Fruit fly (Drosophila melanogaster) whole organism, embryonic: Measurements from ENCODE around the gene CG16813.
A peak's percentile ranks its signal among the peaks of the same experiment; 100 is the strongest.

Experiments used
- Aef1 ChIP-seq: fragments of 200-800 bp; sonication (Bioruptor generic); IDR thresholded peaks from 3 replicates; pipeline ENCODE4 v1.3.6; 2022; ENCODE audit warnings: missing biosample characterization, missing genetic modification characterization
- Atf3 ChIP-seq: fragments of 200-800 bp; sonication (Bioruptor generic); optimal IDR thresholded peaks from 3 replicates; lab custom pipeline; 2016; ENCODE audit warnings: missing biosample characterization, missing genetic modification characterization
- C15 ChIP-seq: fragments of 200-800 bp; sonication (Bioruptor generic); IDR thresholded peaks from 3 replicates; pipeline ENCODE4 v1.3.6; 2022; ENCODE audit warnings: missing biosample characterization, missing genetic modification characterization
- CG11456 ChIP-seq: fragments of 200-800 bp; sonication (Bioruptor generic); IDR thresholded peaks from 3 replicates; pipeline ENCODE4 v1.3.6; 2022; ENCODE audit warnings: missing biosample characterization, missing genetic modification characterization
- CG11504 ChIP-seq: fragments of 200-800 bp; sonication (Bioruptor generic); optimal IDR thresholded peaks from 3 replicates; lab custom pipeline; 2019; ENCODE audit warnings: missing biosample characterization, mild to moderate bottlenecking, missing genetic modification characterization, moderate library complexity
- CG12071 ChIP-seq: fragments of 200-800 bp; sonication (Bioruptor generic); optimal IDR thresholded peaks from 3 replicates; lab custom pipeline; 2018; ENCODE audit warnings: missing biosample characterization, mild to moderate bottlenecking, missing genetic modification characterization
- CG13775 ChIP-seq: fragments of 200-800 bp; sonication (Bioruptor generic); optimal IDR thresholded peaks from 3 replicates; lab custom pipeline; 2017; ENCODE audit warnings: missing biosample characterization, mild to moderate bottlenecking, missing genetic modification characterization
- CG14014 ChIP-seq: fragments of 200-800 bp; sonication (Bioruptor generic); IDR thresholded peaks from 2 replicates; pipeline ENCODE4 v1.3.6; 2022; ENCODE audit warnings: missing biosample characterization, missing genetic modification characterization
- CG14710 ChIP-seq: fragments of 200-800 bp; sonication (Bioruptor generic); optimal IDR thresholded peaks from 3 replicates; lab custom pipeline; 2019; ENCODE audit warnings: missing biosample characterization, mild to moderate bottlenecking, missing genetic modification characterization, moderate library complexity
- CG15696 ChIP-seq: fragments of 200-800 bp; sonication (Bioruptor generic); optimal IDR thresholded peaks from 2 replicates; lab custom pipeline; 2019; ENCODE audit warnings: missing biosample characterization, mild to moderate bottlenecking, missing genetic modification characterization, moderate library complexity
- CG2202 ChIP-seq: fragments of 200-800 bp; sonication (Bioruptor generic); optimal IDR thresholded peaks from 2 replicates; lab custom pipeline; 2018; ENCODE audit warnings: missing biosample characterization, mild to moderate bottlenecking, missing genetic modification characterization
- CG2678 ChIP-seq: fragments of 200-800 bp; sonication (Bioruptor generic); optimal IDR thresholded peaks from 3 replicates; lab custom pipeline; 2019; ENCODE audit warnings: missing biosample characterization, mild to moderate bottlenecking, missing genetic modification characterization, moderate library complexity
- CG3407 ChIP-seq: fragments of 200-800 bp; sonication (Bioruptor generic); optimal IDR thresholded peaks from 2 replicates; lab custom pipeline; 2018; ENCODE audit warnings: missing biosample characterization, mild to moderate bottlenecking, missing genetic modification characterization
- CG4328 ChIP-seq: fragments of 200-800 bp; sonication (Bioruptor generic); optimal IDR thresholded peaks from 3 replicates; lab custom pipeline; 2017; ENCODE audit warnings: missing biosample characterization, missing genetic modification reagents, missing genetic modification characterization
- CG4707 ChIP-seq: fragments of 200-800 bp; sonication (Bioruptor generic); optimal IDR thresholded peaks from 2 replicates; lab custom pipeline; 2018; ENCODE audit warnings: missing biosample characterization, mild to moderate bottlenecking, missing genetic modification characterization, moderate library complexity
- CG6254 ChIP-seq: fragments of 200-800 bp; sonication (Bioruptor generic); optimal IDR thresholded peaks from 3 replicates; lab custom pipeline; 2017; ENCODE audit warnings: mild to moderate bottlenecking, missing biosample characterization, missing genetic modification reagents, missing genetic modification characterization
- CG6813 ChIP-seq: fragments of 200-800 bp; sonication (Bioruptor generic); optimal IDR thresholded peaks from 2 replicates; lab custom pipeline; 2017; ENCODE audit warnings: missing biosample characterization, missing genetic modification characterization, mild to moderate bottlenecking, moderate library complexity, missing genetic modification reagents
- CG7357 ChIP-seq: fragments of 200-800 bp; sonication (Bioruptor generic); IDR thresholded peaks from 3 replicates; pipeline ENCODE4 v1.3.6; 2022; ENCODE audit warnings: missing biosample characterization, missing genetic modification characterization
- CG7372 ChIP-seq: fragments of 200-800 bp; sonication (Bioruptor generic); IDR thresholded peaks from 2 replicates; pipeline ENCODE4 v1.3.6; 2022; ENCODE audit warnings: missing biosample characterization, missing genetic modification characterization
- CG7745 ChIP-seq: fragments of 200-800 bp; sonication (Bioruptor generic); optimal IDR thresholded peaks from 2 replicates; lab custom pipeline; 2018; ENCODE audit warnings: missing biosample characterization, mild to moderate bottlenecking, missing genetic modification characterization, moderate library complexity
- CG7963 ChIP-seq: fragments of 200-800 bp; sonication (Bioruptor generic); IDR thresholded peaks from 3 replicates; pipeline ENCODE4 v1.3.6; 2022; ENCODE audit warnings: missing biosample characterization, missing genetic modification characterization; ENCODE audit not compliant: partially characterized antibody
- CG7987 ChIP-seq: fragments of 200-800 bp; sonication (Bioruptor generic); optimal IDR thresholded peaks from 2 replicates; lab custom pipeline; 2018; ENCODE audit warnings: missing biosample characterization, mild to moderate bottlenecking, missing genetic modification characterization, moderate library complexity
- CG9215 ChIP-seq: fragments of 200-800 bp; sonication (Bioruptor generic); IDR thresholded peaks from 2 replicates; pipeline ENCODE4 v1.3.6; 2022; ENCODE audit warnings: missing biosample characterization, missing genetic modification characterization
- CG9727 ChIP-seq: fragments of 200-800 bp; sonication (Bioruptor generic); optimal IDR thresholded peaks from 3 replicates; lab custom pipeline; 2017; ENCODE audit warnings: missing biosample characterization, mild to moderate bottlenecking, missing genetic modification characterization
- CTCF ChIP-seq: fragments of 200-800 bp; sonication (Bioruptor generic); optimal IDR thresholded peaks from 2 replicates; lab custom pipeline; 2017; ENCODE audit warnings: missing biosample characterization, mild to moderate bottlenecking, missing genetic modification characterization, moderate library complexity
- D ChIP-seq, 2 experiments: fragments of 200-800 bp in 1 of 2; fragments of >200 bp in 1 of 2; sonication (Bioruptor generic) in 1 of 2; optimal IDR thresholded peaks; 2 replicates in 1 of 2; 3 replicates in 1 of 2; lab custom pipeline; 2017; ENCODE audit warnings: mild to moderate bottlenecking in 1 of 2, missing biosample characterization in 1 of 2, missing genetic modification characterization in 1 of 2, missing genetic modification reagents in 1 of 2
- Dfd ChIP-seq, 2 experiments: fragments of >200 bp; optimal IDR thresholded peaks; 2 replicates each; lab custom pipeline; 2017; ENCODE audit warnings: missing biosample characterization in 2 of 2, missing genetic modification characterization in 2 of 2
- Fer3 ChIP-seq: fragments of 200-800 bp; sonication (Bioruptor generic); optimal IDR thresholded peaks from 2 replicates; lab custom pipeline; 2018; ENCODE audit warnings: missing biosample characterization, mild to moderate bottlenecking, missing genetic modification characterization, moderate library complexity
- Gug ChIP-seq: fragments of 200-800 bp; sonication (Bioruptor generic); IDR thresholded peaks from 4 replicates; pipeline ENCODE4 v1.3.6; 2022; ENCODE audit warnings: missing biosample characterization, missing genetic modification characterization
- HLH4C ChIP-seq: fragments of 200-800 bp; sonication (Bioruptor generic); IDR thresholded peaks from 3 replicates; pipeline ENCODE4 v1.3.6; 2022; ENCODE audit warnings: missing biosample characterization, missing genetic modification characterization; ENCODE audit not compliant: partially characterized antibody
- Hr39 ChIP-seq: fragments of >200 bp; optimal IDR thresholded peaks from 2 replicates; lab custom pipeline; 2017
- Mad ChIP-seq: fragments of 200-800 bp; sonication (Bioruptor generic); optimal IDR thresholded peaks from 2 replicates; lab custom pipeline; 2016; ENCODE audit warnings: missing biosample characterization, missing genetic modification characterization
- Nf-YA ChIP-seq: fragments of 200-800 bp; sonication (Bioruptor generic); IDR thresholded peaks from 2 replicates; pipeline ENCODE4 v1.3.6; 2022; ENCODE audit warnings: missing biosample characterization, missing genetic modification characterization
- Tbp ChIP-seq: fragments of >200 bp; optimal IDR thresholded peaks from 2 replicates; lab custom pipeline; 2018; ENCODE audit warnings: missing biosample characterization, missing genetic modification characterization
- Xrp1 ChIP-seq: fragments of 200-800 bp; sonication (Bioruptor generic); IDR thresholded peaks from 2 replicates; pipeline ENCODE4 v1.3.6; 2022; ENCODE audit warnings: missing biosample characterization, missing genetic modification characterization
- abd-A ChIP-seq: fragments of 200-800 bp; sonication (Bioruptor generic); optimal IDR thresholded peaks from 3 replicates; lab custom pipeline; 2019; ENCODE audit warnings: missing biosample characterization, mild to moderate bottlenecking, missing genetic modification characterization, moderate library complexity
- al ChIP-seq: fragments of 200-800 bp; sonication (Bioruptor generic); IDR thresholded peaks from 2 replicates; pipeline ENCODE4 v1.3.6; 2022; ENCODE audit warnings: missing biosample characterization, missing genetic modification characterization
- ewg ChIP-seq: fragments of 200-800 bp; sonication (Bioruptor generic); optimal IDR thresholded peaks from 3 replicates; lab custom pipeline; 2017; ENCODE audit warnings: mild to moderate bottlenecking, missing biosample characterization, missing genetic modification reagents, missing genetic modification characterization
- inv ChIP-seq: fragments of 200-800 bp; sonication (Bioruptor generic); IDR thresholded peaks from 2 replicates; pipeline ENCODE4 v1.3.6; 2022; ENCODE audit warnings: missing biosample characterization, missing genetic modification characterization; ENCODE audit not compliant: partially characterized antibody
- jing ChIP-seq: fragments of 200-800 bp; sonication (Bioruptor generic); optimal IDR thresholded peaks from 2 replicates; lab custom pipeline; 2018; ENCODE audit warnings: missing biosample characterization, mild to moderate bottlenecking, missing genetic modification characterization
- lola ChIP-seq, 3 experiments: fragments of >200 bp in 2 of 3; fragments of 200-800 bp in 1 of 3; sonication (Bioruptor generic) in 1 of 3; optimal IDR thresholded peaks; 2 replicates each; lab custom pipeline; 2017 to 2019; ENCODE audit warnings: missing biosample characterization in 3 of 3, missing genetic modification characterization in 3 of 3, mild to moderate bottlenecking in 1 of 3, moderate library complexity in 1 of 3
- mam ChIP-seq: fragments of 200-800 bp; sonication (Bioruptor generic); optimal IDR thresholded peaks from 3 replicates; lab custom pipeline; 2016; ENCODE audit warnings: missing biosample characterization, missing genetic modification characterization
- nmo ChIP-seq: fragments of 200-800 bp; sonication (Bioruptor generic); optimal IDR thresholded peaks from 2 replicates; lab custom pipeline; 2018; ENCODE audit warnings: missing biosample characterization, mild to moderate bottlenecking, missing genetic modification characterization, moderate library complexity
- pan ChIP-seq, 4 experiments: fragments of >200 bp in 3 of 4; fragments of 200-800 bp in 1 of 4; sonication (Bioruptor generic) in 1 of 4; optimal IDR thresholded peaks in 3 of 4; IDR thresholded peaks in 1 of 4; 2 replicates each; pipeline versions ENCODE4 v1.3.6 to Lab custom; 2017 to 2022; ENCODE audit warnings: missing biosample characterization in 2 of 4, missing genetic modification characterization in 2 of 4, mixed read lengths in 1 of 4
- prd ChIP-seq, 3 experiments: fragments of >200 bp in 2 of 3; fragments of 200-800 bp in 1 of 3; sonication (Bioruptor generic) in 1 of 3; optimal IDR thresholded peaks in 2 of 3; IDR thresholded peaks in 1 of 3; 2 replicates in 2 of 3; 3 replicates in 1 of 3; pipeline versions ENCODE4 v1.3.6 to Lab custom; 2017 to 2022; ENCODE audit warnings: missing biosample characterization in 1 of 3, missing genetic modification characterization in 1 of 3
- row ChIP-seq: fragments of 200-800 bp; sonication (Bioruptor generic); IDR thresholded peaks from 3 replicates; pipeline ENCODE4 v1.3.6; 2022; ENCODE audit warnings: missing biosample characterization, missing genetic modification characterization
- shn ChIP-seq: fragments of 200-800 bp; sonication (Bioruptor generic); optimal IDR thresholded peaks from 3 replicates; lab custom pipeline; 2016; ENCODE audit warnings: missing biosample characterization, missing genetic modification characterization
- slbo ChIP-seq: fragments of 200-800 bp; sonication (Bioruptor generic); IDR thresholded peaks from 2 replicates; pipeline ENCODE4 v1.3.6; 2022; ENCODE audit warnings: missing biosample characterization, missing genetic modification characterization
- tin ChIP-seq: fragments of 200-800 bp; sonication (Bioruptor generic); optimal IDR thresholded peaks from 3 replicates; lab custom pipeline; 2016; ENCODE audit warnings: missing biosample characterization, missing genetic modification characterization
- trh ChIP-seq: fragments of 200-800 bp; sonication (Bioruptor generic); optimal IDR thresholded peaks from 2 replicates; lab custom pipeline; 2016; ENCODE audit warnings: missing biosample characterization, missing genetic modification characterization

CG16813 gene

DNA sequence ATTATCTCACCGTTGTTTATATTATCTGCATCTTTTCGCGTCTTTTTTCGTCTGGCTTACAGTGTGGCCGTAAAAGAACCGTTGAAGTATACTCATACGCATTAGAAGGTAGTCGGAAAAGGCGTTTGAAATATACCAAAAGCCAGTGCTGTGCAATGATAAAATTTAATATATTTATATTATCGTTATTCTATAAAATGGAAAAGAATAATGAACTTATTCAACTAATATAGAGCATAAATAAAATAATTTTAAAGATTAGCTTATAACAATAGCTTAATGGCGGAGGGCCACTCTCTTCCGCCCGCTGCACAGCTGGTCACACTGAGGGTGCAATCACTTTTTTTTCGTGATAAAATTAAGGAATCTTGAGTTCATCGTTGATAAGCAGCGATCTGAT, 35.4 kb upstream of the CG16813 start, which contains the start of the genes CG16974 and Edem2 (continued):
- no peak for TF ChIP-seq CG7745
- no peak for TF ChIP-seq Atf3
- TF ChIP-seq slbo (GFP tag; lab: Robert Waterston, UW): peak; percentile 89
- TF ChIP-seq D (optimal IDR thresholded peaks at IDR 0.05; lab: Kevin White, UChicago): no peak
- TF ChIP-seq D (GFP tag; optimal IDR thresholded peaks at IDR 0.05; lab: Kevin White, UChicago): no peak
- no peak for TF ChIP-seq CG15696 (tag; lab: Kevin White, UChicago)
- no peak for TF ChIP-seq abd-A (tag; lab: Kevin White, UChicago)
- TF ChIP-seq CG6254: no peak
- no peak for TF ChIP-seq inv (GFP tag; lab: Robert Waterston, UW)
- no peak for TF ChIP-seq Fer3 (tag; lab: Kevin White, UChicago)
- no peak for TF ChIP-seq Hr39 (lab: Kevin White, UChicago)
- no peak for TF ChIP-seq CG2678 (tag; lab: Kevin White, UChicago)
- peak; percentile 71 for TF ChIP-seq row (GFP tag; lab: Robert Waterston, UW)
- peak; percentile 44; the same call in 1 of the 2 replicates for TF ChIP-seq CG7372 (GFP tag; lab: Robert Waterston, UW)
- TF ChIP-seq CTCF (GFP tag; lab: Kevin White, UChicago): no peak
- TF ChIP-seq Aef1: peak; percentile 70
- TF ChIP-seq CG9727 (GFP tag; lab: Kevin White, UChicago): peak; percentile 86
- no peak for TF ChIP-seq shn (GFP tag; lab: Kevin White, UChicago)
- no peak for TF ChIP-seq C15 (GFP tag; lab: Robert Waterston, UW)
- peak; percentile 84 for TF ChIP-seq nmo
- peak; percentile 34 for TF ChIP-seq mam (GFP tag; lab: Kevin White, UChicago)
- no peak for TF ChIP-seq CG12071 (GFP tag; lab: Kevin White, UChicago)
- peak; percentile 70 for TF ChIP-seq CG9215 (GFP tag; lab: Robert Waterston, UW)
- TF ChIP-seq al (GFP tag; lab: Robert Waterston, UW): peak; percentile 61; the same call in 1 of the 2 replicates
- peak; percentile 72 for TF ChIP-seq CG14014 (GFP tag; lab: Robert Waterston, UW)
- TF ChIP-seq ewg: peak; percentile 54
- TF ChIP-seq CG7357 (GFP tag; lab: Robert Waterston, UW): peak; percentile 46; the same call in 1 of the 3 replicates
- TF ChIP-seq prd (optimal IDR thresholded peaks at IDR 0.05; lab: Kevin White, UChicago): no peak
- peak; percentile 90 for TF ChIP-seq prd (GFP tag; IDR thresholded peaks at IDR 0.05; lab: Robert Waterston, UW)
- TF ChIP-seq Xrp1 (GFP tag; lab: Robert Waterston, UW): peak; percentile 85
- TF ChIP-seq jing (GFP tag; lab: Kevin White, UChicago): no peak
- TF ChIP-seq CG6813 (GFP tag; lab: Kevin White, UChicago): no peak
- TF ChIP-seq CG7987: peak; percentile 69
- TF ChIP-seq lola (GFP tag; optimal IDR thresholded peaks at IDR 0.05; lab: Kevin White, UChicago): peak in 1 of 3 experiments; percentile 66
- peak; percentile 4 for TF ChIP-seq trh (GFP tag; lab: Kevin White, UChicago)
- no peak for TF ChIP-seq HLH4C (GFP tag; lab: Robert Waterston, UW)
- no peak for TF ChIP-seq CG3407
- TF ChIP-seq Mad: peak; percentile 54
- TF ChIP-seq CG11456: peak; percentile 84
- TF ChIP-seq CG4328: no peak
- TF ChIP-seq CG2202: peak; percentile 42
- TF ChIP-seq Nf-YA: peak; percentile 57; the same call in 1 of the 2 replicates
- no peak for TF ChIP-seq Dfd (GFP tag; optimal IDR thresholded peaks at IDR 0.05; lab: Kevin White, UChicago)
- no peak for TF ChIP-seq Tbp
- TF ChIP-seq CG7963: no peak
- TF ChIP-seq pan (optimal IDR thresholded peaks at IDR 0.05; lab: Kevin White, UChicago): no peak
- peak in 1 of 2 experiments; percentile 82 for TF ChIP-seq pan (GFP tag; optimal IDR thresholded peaks at IDR 0.05 in 1 of 2, IDR thresholded peaks at IDR 0.05 in 1 of 2)
- no peak for TF ChIP-seq CG11504 (tag; lab: Kevin White, UChicago)
- TF ChIP-seq tin (GFP tag; lab: Kevin White, UChicago): peak; percentile 79
- peak; percentile 84 for TF ChIP-seq Gug (GFP tag; lab: Robert Waterston, UW)
- peak; percentile 90 for TF ChIP-seq CG14710 (tag; lab: Kevin White, UChicago)
- peak; percentile 79 for TF ChIP-seq CG13775
- no peak for TF ChIP-seq CG4707
